Worm (Caenorhabditis elegans) whole organism, L3 larva: ENCODE results near the gene srg-68.

Experiments used
- aly-2 ChIP-seq: fragments of 150-350 bp; optimal IDR thresholded peaks from 2 replicates; lab custom pipeline; 2014; ENCODE audit warnings: missing biosample characterization, missing genetic modification characterization
- ceh-28 ChIP-seq: fragments of 150-350 bp; optimal IDR thresholded peaks from 2 replicates; lab custom pipeline; 2014; ENCODE audit warnings: missing biosample characterization, missing genetic modification reagents, missing genetic modification characterization
- elt-2 ChIP-seq: sonication (generic microtip); optimal IDR thresholded peaks from 2 replicates; lab custom pipeline; 2016; ENCODE audit warnings: missing genetic modification reagents, mild to moderate bottlenecking, missing genetic modification characterization, missing compliant biosample characterization
- fkh-10 ChIP-seq: sonication (generic microtip); optimal IDR thresholded peaks from 2 replicates; lab custom pipeline; 2017; ENCODE audit warnings: missing biosample characterization, missing genetic modification reagents, missing genetic modification characterization
- nhr-11 ChIP-seq: fragments of 150-350 bp; optimal IDR thresholded peaks from 2 replicates; lab custom pipeline; 2014; ENCODE audit warnings: missing biosample characterization, missing genetic modification characterization
- nhr-77 ChIP-seq: fragments of 150-350 bp; optimal IDR thresholded peaks from 2 replicates; lab custom pipeline; 2014; ENCODE audit warnings: missing biosample characterization, missing genetic modification characterization
- unc-62 ChIP-seq: fragments of 150-350 bp; sonication (generic microtip); optimal IDR thresholded peaks from 4 replicates; lab custom pipeline; 2014; ENCODE audit warnings: missing biosample characterization, missing genetic modification reagents, missing genetic modification characterization

DNA sequence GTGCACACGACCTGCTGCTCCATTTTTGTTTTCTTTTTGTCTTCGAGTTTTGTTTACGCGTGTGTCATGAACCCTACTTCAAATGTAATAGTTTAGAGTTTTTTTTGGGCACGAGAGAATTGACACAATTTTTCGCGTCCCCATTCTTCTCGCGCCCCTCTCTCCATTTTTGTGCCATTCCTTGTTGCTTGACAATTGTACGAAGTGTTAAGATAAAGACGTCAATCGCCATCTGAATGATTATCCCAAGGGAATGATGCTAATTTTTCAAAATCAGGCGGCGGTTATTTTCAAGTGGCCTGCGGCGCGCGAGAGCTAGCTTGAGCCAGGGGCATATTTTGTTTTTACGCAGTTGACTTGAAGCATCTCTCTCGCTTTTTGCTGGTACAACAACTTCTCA is 22.9 kb downstream of the srg-68 start:
- TF ChIP-seq unc-62 (GFP tag; lab: Kevin White, UChicago): no peak
- no peak for TF ChIP-seq fkh-10
- TF ChIP-seq nhr-11 (tag; lab: Kevin White, UChicago): no peak
- TF ChIP-seq aly-2 (tag; lab: Kevin White, UChicago): no peak
- TF ChIP-seq elt-2 (tag; lab: Kevin White, UChicago): no peak
- no peak for TF ChIP-seq nhr-77 (tag; lab: Kevin White, UChicago)
- TF ChIP-seq ceh-28 (tag; lab: Kevin White, UChicago): no peak
